Fruit fly (Drosophila melanogaster) whole organism, pupa: ENCODE results near the gene Vha55.

Experiments used
- CG14655 ChIP-seq: fragments of 200-800 bp; sonication (Bioruptor generic); optimal IDR thresholded peaks from 3 replicates; lab custom pipeline; 2017; ENCODE audit warnings: mild to moderate bottlenecking, missing biosample characterization, missing genetic modification reagents, missing genetic modification characterization
- Pif1A ChIP-seq: fragments of 200-800 bp; sonication (Bioruptor generic); optimal IDR thresholded peaks from 3 replicates; lab custom pipeline; 2016; ENCODE audit warnings: missing biosample characterization, missing genetic modification characterization
- Snoo ChIP-seq: fragments of 200-800 bp; sonication (Bioruptor generic); optimal IDR thresholded peaks from 3 replicates; lab custom pipeline; 2017; ENCODE audit warnings: missing biosample characterization, mild to moderate bottlenecking, missing genetic modification characterization, inconsistent platforms

DNA sequence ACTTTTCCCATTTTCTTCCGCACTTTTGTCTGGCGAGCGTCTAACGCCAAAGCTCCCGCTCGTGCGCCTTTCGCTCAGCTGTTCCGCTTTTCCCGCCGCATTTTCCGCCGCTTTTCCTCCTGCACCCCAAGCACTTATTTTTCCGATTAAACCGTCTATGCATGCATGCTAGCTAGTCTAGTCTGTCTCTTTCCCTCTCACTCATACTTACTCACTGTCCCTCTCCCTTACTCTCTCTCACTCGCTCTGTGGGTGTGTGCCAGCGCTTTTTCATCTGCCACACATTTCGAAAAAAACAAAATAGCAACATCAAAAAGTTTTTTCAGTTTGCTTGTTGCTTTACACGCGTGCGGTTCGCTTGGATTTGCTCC is 26.6 kb upstream of the Vha55 start, which contains the start of gene CG6225:
- no peak for TF ChIP-seq Snoo (tag; lab: Kevin White, UChicago)
- TF ChIP-seq Pif1A, result no peak
- no peak for TF ChIP-seq CG14655 (GFP tag; lab: Kevin White, UChicago)
